Fruit fly (Drosophila melanogaster) whole organism, embryonic: ENCODE measurements around the gene CG32106.
A peak's percentile ranks its signal among the peaks of the same experiment; 100 is the strongest.

ENCODE experiments used
- BEAF-32 ChIP-seq: fragments of 200-800 bp; sonication (Bioruptor generic); optimal IDR thresholded peaks from 3 replicates; lab custom pipeline; 2017; ENCODE audit warnings: missing biosample characterization, missing genetic modification characterization, mild to moderate bottlenecking, moderate library complexity, missing genetic modification reagents
- CG1024 ChIP-seq: fragments of 200-800 bp; sonication (Bioruptor generic); IDR thresholded peaks from 2 replicates; pipeline ENCODE4 v1.3.6; 2022; ENCODE audit warnings: missing biosample characterization, missing genetic modification characterization
- CG11696 ChIP-seq: fragments of 200-800 bp; sonication (Bioruptor generic); IDR thresholded peaks from 2 replicates; pipeline ENCODE4 v1.3.6; 2022; ENCODE audit warnings: missing biosample characterization, missing genetic modification characterization
- CG16813 ChIP-seq: fragments of 200-800 bp; sonication (Bioruptor generic); IDR thresholded peaks from 3 replicates; pipeline ENCODE4 v1.3.6; 2022; ENCODE audit warnings: missing biosample characterization, missing genetic modification characterization; ENCODE audit not compliant: partially characterized antibody
- CG33213 ChIP-seq: fragments of 200-800 bp; sonication (Bioruptor generic); optimal IDR thresholded peaks from 3 replicates; lab custom pipeline; 2016; ENCODE audit warnings: missing biosample characterization, missing genetic modification characterization
- CG34224 ChIP-seq: fragments of 200-800 bp; sonication (Bioruptor generic); IDR thresholded peaks from 3 replicates; pipeline ENCODE4 v1.3.6; 2022; ENCODE audit warnings: missing biosample characterization, missing genetic modification characterization; ENCODE audit not compliant: partially characterized antibody
- CG6654 ChIP-seq: fragments of 200-800 bp; sonication (Bioruptor generic); optimal IDR thresholded peaks from 2 replicates; lab custom pipeline; 2017; ENCODE audit warnings: missing biosample characterization, mild to moderate bottlenecking, missing genetic modification characterization
- CG7786 ChIP-seq: fragments of 200-800 bp; sonication (Bioruptor generic); optimal IDR thresholded peaks from 2 replicates; lab custom pipeline; 2016; ENCODE audit warnings: missing biosample characterization, missing genetic modification characterization
- D19A ChIP-seq: fragments of 200-800 bp; optimal IDR thresholded peaks from 3 replicates; lab custom pipeline; 2019; ENCODE audit warnings: missing biosample characterization, mild to moderate bottlenecking, missing genetic modification characterization, moderate library complexity
- Dbx ChIP-seq: fragments of 200-800 bp; sonication (Bioruptor generic); IDR thresholded peaks from 3 replicates; pipeline ENCODE4 v1.3.6; 2022; ENCODE audit warnings: missing biosample characterization, missing genetic modification characterization
- Dll ChIP-seq: fragments of 200-800 bp; sonication (Bioruptor generic); IDR thresholded peaks from 4 replicates; pipeline ENCODE4 v1.3.6; 2022; ENCODE audit warnings: missing biosample characterization, missing genetic modification characterization; ENCODE audit not compliant: partially characterized antibody
- Dp ChIP-seq: fragments of 200-800 bp; sonication (Bioruptor generic); optimal IDR thresholded peaks from 2 replicates; lab custom pipeline; 2018; ENCODE audit warnings: missing biosample characterization, mild to moderate bottlenecking, missing genetic modification characterization, moderate library complexity
- E2f2 ChIP-seq: fragments of 200-800 bp; sonication (Bioruptor generic); IDR thresholded peaks from 2 replicates; pipeline ENCODE4 v1.3.6; 2022; ENCODE audit warnings: missing biosample characterization, missing genetic modification characterization
- Fer2 ChIP-seq: fragments of 200-800 bp; sonication (Bioruptor generic); optimal IDR thresholded peaks from 2 replicates; lab custom pipeline; 2018; ENCODE audit warnings: missing biosample characterization, mild to moderate bottlenecking, missing genetic modification characterization, moderate library complexity
- H2.0 ChIP-seq: fragments of 200-800 bp; sonication (Bioruptor generic); IDR thresholded peaks from 2 replicates; pipeline ENCODE4 v1.3.6; 2022; ENCODE audit warnings: missing biosample characterization, missing genetic modification characterization
- HLH3B ChIP-seq: fragments of 200-800 bp; sonication (Bioruptor generic); IDR thresholded peaks from 2 replicates; pipeline ENCODE4 v1.3.6; 2022; ENCODE audit warnings: missing biosample characterization, missing genetic modification characterization
- Hr39 ChIP-seq: fragments of >200 bp; optimal IDR thresholded peaks from 2 replicates; lab custom pipeline; 2017
- Myb ChIP-seq: fragments of 200-800 bp; sonication (Bioruptor generic); optimal IDR thresholded peaks from 2 replicates; lab custom pipeline; 2016; ENCODE audit warnings: missing biosample characterization, missing genetic modification characterization
- Rfx ChIP-seq: fragments of 200-800 bp; sonication (Bioruptor generic); IDR thresholded peaks from 2 replicates; pipeline ENCODE4 v1.3.6; 2022; ENCODE audit warnings: missing biosample characterization, missing genetic modification characterization
- Scr ChIP-seq: fragments of 200-800 bp; sonication (Bioruptor generic); IDR thresholded peaks from 2 replicates; pipeline ENCODE4 v1.3.6; 2022; ENCODE audit warnings: missing biosample characterization, missing genetic modification characterization; ENCODE audit not compliant: partially characterized antibody
- Trl ChIP-seq, 3 experiments: fragments of >200 bp in 2 of 3; fragments of 200-800 bp in 1 of 3; sonication (Bioruptor generic) in 1 of 3; optimal IDR thresholded peaks; 2 replicates in 1 of 3; 3 replicates in 2 of 3; lab custom pipeline; 2016 to 2017; ENCODE audit warnings: missing biosample characterization in 1 of 3, missing genetic modification characterization in 1 of 3
- Xbp1 ChIP-seq: fragments of 200-800 bp; sonication (Bioruptor generic); optimal IDR thresholded peaks from 3 replicates; lab custom pipeline; 2016; ENCODE audit warnings: missing biosample characterization, mild to moderate bottlenecking, missing genetic modification characterization
- ap ChIP-seq: fragments of 200-800 bp; sonication (Bioruptor generic); IDR thresholded peaks from 2 replicates; pipeline ENCODE4 v1.3.6; 2022; ENCODE audit warnings: missing biosample characterization, missing genetic modification characterization
- bsh ChIP-seq, 2 experiments: fragments of 200-800 bp; sonication (Bioruptor generic); optimal IDR thresholded peaks; 2 replicates each; lab custom pipeline; 2017 to 2018; ENCODE audit warnings: mild to moderate bottlenecking in 2 of 2, missing biosample characterization in 2 of 2, missing genetic modification characterization in 2 of 2, moderate library complexity in 1 of 2
- chm ChIP-seq: fragments of 200-800 bp; sonication (Bioruptor generic); IDR thresholded peaks from 2 replicates; pipeline ENCODE4 v1.3.6; 2022; ENCODE audit warnings: missing biosample characterization, missing genetic modification characterization
- esg ChIP-seq: fragments of 200-800 bp; sonication (Bioruptor generic); conservative IDR thresholded peaks from 2 replicates; pipeline ENCODE4 v1.3.6; 2022; ENCODE audit warnings: missing biosample characterization, missing genetic modification characterization
- ewg ChIP-seq: fragments of 200-800 bp; sonication (Bioruptor generic); optimal IDR thresholded peaks from 3 replicates; lab custom pipeline; 2017; ENCODE audit warnings: mild to moderate bottlenecking, missing biosample characterization, missing genetic modification reagents, missing genetic modification characterization
- exex ChIP-seq: fragments of 200-800 bp; sonication (Bioruptor generic); optimal IDR thresholded peaks from 4 replicates; lab custom pipeline; 2018; ENCODE audit warnings: missing biosample characterization, mild to moderate bottlenecking, missing genetic modification characterization, moderate library complexity
- fd96Cb ChIP-seq: fragments of 200-800 bp; sonication (Bioruptor generic); optimal IDR thresholded peaks from 2 replicates; lab custom pipeline; 2018; ENCODE audit warnings: missing biosample characterization, mild to moderate bottlenecking, missing genetic modification characterization, moderate library complexity
- grn ChIP-seq: fragments of 200-800 bp; sonication (Bioruptor generic); optimal IDR thresholded peaks from 3 replicates; lab custom pipeline; 2017; ENCODE audit warnings: missing biosample characterization, missing genetic modification characterization
- insv ChIP-seq, 2 experiments: fragments of 200-800 bp; sonication (Bioruptor generic); optimal IDR thresholded peaks; 3 replicates each; lab custom pipeline; 2016 to 2018; ENCODE audit warnings: missing biosample characterization in 2 of 2, missing genetic modification characterization in 2 of 2
- onecut ChIP-seq: fragments of 200-800 bp; sonication (Bioruptor generic); IDR thresholded peaks from 2 replicates; pipeline ENCODE4 v1.3.6; 2022; ENCODE audit warnings: missing biosample characterization, missing genetic modification characterization
- vfl ChIP-seq: fragments of 200-800 bp; sonication (Bioruptor generic); optimal IDR thresholded peaks from 2 replicates; lab custom pipeline; 2016; ENCODE audit warnings: missing biosample characterization, missing genetic modification characterization
- wdn ChIP-seq: fragments of 200-800 bp; sonication (Bioruptor generic); IDR thresholded peaks from 2 replicates; pipeline ENCODE4 v1.3.6; 2022; ENCODE audit warnings: missing biosample characterization, missing genetic modification characterization

The CG32106 gene

dm6 chr3L:12749567-12750535, 28.7 kb downstream of the CG32106 start, which contains the start of the genes Klc and CG10984 (continued):
- TF ChIP-seq CG7786: peak; percentile 66
- peak; percentile 80; the same call in 1 of the 2 replicates for TF ChIP-seq HLH3B (GFP tag; lab: Robert Waterston, UW)
- no peak for TF ChIP-seq Hr39 (lab: Kevin White, UChicago)
- TF ChIP-seq vfl: peak; percentile 35
- TF ChIP-seq fd96Cb (tag; lab: Kevin White, UChicago): peak; percentile 55
- peak; percentile 55 for TF ChIP-seq CG33213 (GFP tag; lab: Kevin White, UChicago)
- TF ChIP-seq chm (GFP tag; lab: Robert Waterston, UW): no peak; the same call in 1 of the 2 replicates
- TF ChIP-seq ap (GFP tag; lab: Robert Waterston, UW): no peak; the same call in 1 of the 2 replicates
- TF ChIP-seq Rfx: peak; percentile 86; the same call in 1 of the 2 replicates
- TF ChIP-seq bsh (GFP tag; optimal IDR thresholded peaks at IDR 0.05; lab: Kevin White, UChicago): peak; percentile 64 to 66
- peak; percentile 81; the same call in 2 of the 3 replicates for TF ChIP-seq Dbx (GFP tag; lab: Robert Waterston, UW)
- TF ChIP-seq Myb (GFP tag; lab: Kevin White, UChicago): peak; percentile 19
- TF ChIP-seq CG6654 (GFP tag; lab: Kevin White, UChicago): peak; percentile 39
- no peak for TF ChIP-seq Trl (optimal IDR thresholded peaks at IDR 0.05; lab: Kevin White, UChicago)
- TF ChIP-seq Trl (GFP tag; optimal IDR thresholded peaks at IDR 0.05; lab: Kevin White, UChicago): peak; percentile 74
- TF ChIP-seq H2.0 (GFP tag; lab: Robert Waterston, UW): peak; percentile 67
- peak; percentile 38 for TF ChIP-seq exex (tag; lab: Kevin White, UChicago)
- TF ChIP-seq Xbp1: peak; percentile 60
- TF ChIP-seq CG11696: 0 out of 2 replicates have a peak, but pooled peaks have one; percentile 40
- TF ChIP-seq CG1024 (GFP tag; lab: Robert Waterston, UW): peak; percentile 51; the same call in 1 of the 2 replicates

DNA sequence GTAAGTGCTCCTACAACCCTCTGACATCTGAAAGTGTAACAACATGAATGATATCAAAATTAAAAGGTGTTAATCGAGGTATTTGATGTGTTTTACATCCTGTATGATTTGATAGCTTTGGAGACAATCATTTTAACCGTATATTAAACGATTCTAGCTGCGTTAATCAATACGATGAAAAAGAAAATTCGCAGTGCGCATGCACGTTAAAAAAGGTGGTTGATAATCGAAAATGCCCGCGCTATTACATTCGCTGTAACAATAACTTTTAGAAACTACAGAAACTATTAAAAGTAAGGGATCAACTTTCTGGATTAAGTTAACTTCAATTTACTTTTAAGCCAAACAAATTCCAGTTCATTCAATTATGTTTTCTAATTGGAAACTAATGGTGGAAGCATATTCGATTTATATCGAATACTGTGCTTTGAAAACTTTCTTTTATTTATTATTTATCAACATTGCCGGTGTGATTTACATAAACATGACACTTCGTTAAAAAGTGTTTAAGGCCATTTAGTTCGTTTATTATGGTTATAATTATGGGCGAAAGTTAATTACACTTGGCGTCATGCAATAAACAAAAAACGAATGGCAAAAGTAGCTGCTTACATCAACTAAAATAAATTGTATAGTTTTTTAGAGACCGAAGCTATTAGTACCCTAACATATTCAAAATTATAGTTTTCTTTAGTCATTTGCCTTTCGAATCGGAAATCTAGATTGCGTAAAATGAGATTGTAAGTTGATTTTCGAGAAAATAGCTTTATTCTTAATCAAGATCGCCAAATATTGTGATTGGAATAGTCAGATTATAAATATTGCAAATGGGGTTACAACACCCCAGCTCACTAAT, 29.6 kb downstream of the CG32106 start:
- TF ChIP-seq BEAF-32 (GFP tag; lab: Kevin White, UChicago): peak; percentile 49
- no peak for TF ChIP-seq Fer2 (tag; lab: Kevin White, UChicago)
- no peak for TF ChIP-seq wdn (GFP tag; lab: Robert Waterston, UW)
- TF ChIP-seq E2f2: peak; percentile 30; the same call in 1 of the 2 replicates
- peak; percentile 43; the same call in 1 of the 3 replicates for TF ChIP-seq CG34224 (GFP tag; lab: Robert Waterston, UW)
- TF ChIP-seq Dll: 0 out of 4 replicates have a peak, but pooled peaks have one; percentile 39
- peak; percentile 55 to 93 for TF ChIP-seq insv (GFP tag; optimal IDR thresholded peaks at IDR 0.05; lab: Kevin White, UChicago)
- peak; percentile 83 for TF ChIP-seq onecut (GFP tag; lab: Robert Waterston, UW)
- TF ChIP-seq CG16813: peak; percentile 33; the same call in 1 of the 3 replicates
- TF ChIP-seq esg (GFP tag; lab: Robert Waterston, UW): no peak
- TF ChIP-seq D19A (tag; lab: Kevin White, UChicago): peak; percentile 93
- peak; percentile 34 for TF ChIP-seq Dp
- peak; percentile 13 for TF ChIP-seq grn
- TF ChIP-seq ewg (GFP tag; lab: Kevin White, UChicago): peak; percentile 82
- TF ChIP-seq Scr: peak; percentile 42; the same call in 1 of the 2 replicates
